Worm (Caenorhabditis elegans) whole organism, L1 larva: ENCODE measurements around the gene nhr-164.

Experiments used
- mdl-1 ChIP-seq, 2 experiments: fragments of 150-350 bp; optimal IDR thresholded peaks; 2 replicates each; lab custom pipeline; 2014 to 2017; ENCODE audit warnings: missing biosample characterization in 2 of 2, missing genetic modification characterization in 2 of 2, inconsistent platforms in 1 of 2
- snpc-4 ChIP-seq: fragments of 150-350 bp; optimal IDR thresholded peaks from 2 replicates; lab custom pipeline; 2014; ENCODE audit warnings: missing biosample characterization, missing genetic modification characterization

- no peak for TF ChIP-seq snpc-4 (tag; lab: Kevin White, UChicago)
- no peak for TF ChIP-seq mdl-1 (tag; optimal IDR thresholded peaks at IDR 0.05; lab: Kevin White, UChicago)
Measured at ce11 chrV:15230243-15230642, 5.3 kb downstream of the nhr-164 start, which contains the start of gene srw-15.
